Worm (Caenorhabditis elegans) whole organism, L2 larva: ENCODE measurements around the gene mab-21.

ENCODE experiments used
- Y55F3AM.14 ChIP-seq: fragments of 200-800 bp; sonication (Bioruptor generic); optimal IDR thresholded peaks from 2 replicates; lab custom pipeline; 2018; ENCODE audit warnings: mild to moderate bottlenecking, missing genetic modification characterization, missing compliant biosample characterization
- ama-1 ChIP-seq: fragments of 150-350 bp; optimal IDR thresholded peaks from 2 replicates; lab custom pipeline; 2018; ENCODE audit warnings: inconsistent platforms
- dmd-4 ChIP-seq: sonication (generic microtip); optimal IDR thresholded peaks from 2 replicates; lab custom pipeline; 2017; ENCODE audit warnings: missing biosample characterization, missing genetic modification characterization
- elt-1 ChIP-seq: fragments of 150-350 bp; optimal IDR thresholded peaks from 2 replicates; lab custom pipeline; 2014; ENCODE audit warnings: missing biosample characterization, missing genetic modification characterization
- lin-13 ChIP-seq: fragments of 150-350 bp; optimal IDR thresholded peaks from 2 replicates; lab custom pipeline; 2014; ENCODE audit warnings: missing biosample characterization, missing genetic modification reagents, missing genetic modification characterization
- nhr-12 ChIP-seq: fragments of 150-350 bp; optimal IDR thresholded peaks from 2 replicates; lab custom pipeline; 2014; ENCODE audit warnings: missing biosample characterization, missing genetic modification characterization
- nhr-23 ChIP-seq: fragments of 150-350 bp; optimal IDR thresholded peaks from 2 replicates; lab custom pipeline; 2014; ENCODE audit warnings: missing biosample characterization, missing genetic modification reagents, missing genetic modification characterization
- snpc-4 ChIP-seq: fragments of 150-350 bp; optimal IDR thresholded peaks from 2 replicates; lab custom pipeline; 2014; ENCODE audit warnings: missing biosample characterization, missing genetic modification characterization
- unc-39 ChIP-seq: fragments of 150-350 bp; optimal IDR thresholded peaks from 2 replicates; lab custom pipeline; 2014; ENCODE audit warnings: missing biosample characterization, missing genetic modification characterization
- unc-62 ChIP-seq: fragments of 150-350 bp; optimal IDR thresholded peaks from 2 replicates; lab custom pipeline; 2014; ENCODE audit warnings: missing biosample characterization, missing genetic modification reagents, missing genetic modification characterization
- zag-1 ChIP-seq: fragments of 150-350 bp; optimal IDR thresholded peaks from 2 replicates; lab custom pipeline; 2014; ENCODE audit warnings: missing biosample characterization, missing genetic modification characterization
- ztf-1 ChIP-seq: fragments of 200-800 bp; sonication (Bioruptor generic); conservative IDR thresholded peaks from 2 replicates; pipeline ENCODE4 v1.3.6; 2022; ENCODE audit warnings: missing genetic modification characterization, missing compliant biosample characterization
- ztf-11 ChIP-seq: sonication (generic microtip); optimal IDR thresholded peaks from 2 replicates; lab custom pipeline; 2017; ENCODE audit warnings: missing biosample characterization, missing genetic modification characterization

ce11 chrIII:4594762-4595523, 5.6 kb upstream of the mab-21 start:
- TF ChIP-seq ztf-11 (tag; lab: Kevin White, UChicago) (no peak), nhr-12 (tag; lab: Kevin White, UChicago) (no peak), ama-1 (lab: Kevin White, UChicago) (no peak), zag-1 (tag; lab: Kevin White, UChicago) (no peak), ztf-1 (GFP tag; lab: Robert Waterston, UW) (no peak), Y55F3AM.14 (GFP tag; lab: Kevin White, UChicago) (no peak), unc-39 (tag; lab: Kevin White, UChicago) (no peak), elt-1 (tag; lab: Kevin White, UChicago) (no peak), snpc-4 (tag; lab: Kevin White, UChicago) (no peak), nhr-23 (tag; lab: Kevin White, UChicago) (no peak), unc-62 (no peak), lin-13 (GFP tag; lab: Kevin White, UChicago) (no peak), dmd-4 (tag; lab: Kevin White, UChicago) (no peak)
